Worm (Caenorhabditis elegans) whole organism, early embryonic: ENCODE measurements around the gene T01G6.1.

Source experiments
- B0310.2 ChIP-seq: sonication (generic microtip); optimal IDR thresholded peaks from 2 replicates; lab custom pipeline; 2016; ENCODE audit warnings: mild to moderate bottlenecking, missing genetic modification characterization, missing compliant biosample characterization
- F13C5.2 ChIP-seq: sonication (generic microtip); optimal IDR thresholded peaks from 2 replicates; lab custom pipeline; 2017; ENCODE audit warnings: mild to moderate bottlenecking, missing genetic modification characterization, inconsistent platforms, missing compliant biosample characterization
- ama-1 ChIP-seq: fragments of 150-350 bp; optimal IDR thresholded peaks from 2 replicates; lab custom pipeline; 2014
- ets-7 ChIP-seq: sonication (generic microtip); optimal IDR thresholded peaks from 2 replicates; lab custom pipeline; 2016; ENCODE audit warnings: missing genotype, missing genetic modification characterization, missing compliant biosample characterization
- flt-1 ChIP-seq: fragments of 200-800 bp; sonication (Bioruptor generic); IDR thresholded peaks from 2 replicates; pipeline ENCODE4 v1.3.6; 2022; ENCODE audit warnings: missing genetic modification characterization, missing compliant biosample characterization
- hmbx-1 ChIP-seq: sonication (generic microtip); optimal IDR thresholded peaks from 2 replicates; lab custom pipeline; 2016; ENCODE audit warnings: mild to moderate bottlenecking, missing genetic modification characterization, missing compliant biosample characterization
- hmg-4 ChIP-seq: fragments of 200-800 bp; sonication (Bioruptor generic); optimal IDR thresholded peaks from 2 replicates; lab custom pipeline; 2018; ENCODE audit warnings: mild to moderate bottlenecking, missing genetic modification characterization, missing compliant biosample characterization
- hnd-1 ChIP-seq: sonication (generic microtip); optimal IDR thresholded peaks from 2 replicates; lab custom pipeline; 2016; ENCODE audit warnings: missing genetic modification characterization, missing compliant biosample characterization
- scrt-1 ChIP-seq: fragments of 200-800 bp; sonication (Bioruptor generic); IDR thresholded peaks from 2 replicates; pipeline ENCODE4 v1.3.6; 2022; ENCODE audit warnings: missing genetic modification characterization, missing compliant biosample characterization
- sea-1 ChIP-seq: fragments of 200-800 bp; sonication (Bioruptor generic); conservative IDR thresholded peaks from 2 replicates; pipeline ENCODE4 v1.3.6; 2022; ENCODE audit warnings: missing genetic modification characterization, missing compliant biosample characterization
- tbx-37 ChIP-seq: fragments of 200-800 bp; sonication (Bioruptor generic); conservative IDR thresholded peaks from 2 replicates; pipeline ENCODE4 v1.3.6; 2022; ENCODE audit warnings: missing genetic modification reagents, missing genetic modification characterization, missing compliant biosample characterization

ce11 chrV:505191-505590 lies 7.7 kb downstream of the T01G6.1 start, which contains the start of gene srlf-19:
- TF ChIP-seq F13C5.2 (tag; lab: Kevin White, UChicago), result no peak
- no peak for TF ChIP-seq ama-1 (lab: Kevin White, UChicago)
- no peak for TF ChIP-seq hmbx-1
- no peak for TF ChIP-seq hmg-4 (GFP tag; lab: Kevin White, UChicago)
- TF ChIP-seq scrt-1, result no peak
- TF ChIP-seq tbx-37, result no peak
- no peak for TF ChIP-seq hnd-1 (tag; lab: Kevin White, UChicago)
- no peak for TF ChIP-seq B0310.2 (tag; lab: Kevin White, UChicago)
- TF ChIP-seq flt-1 (GFP tag; lab: Robert Waterston, UW), result no peak
- no peak for TF ChIP-seq sea-1 (GFP tag; lab: Robert Waterston, UW)
- no peak for TF ChIP-seq ets-7 (tag; lab: Kevin White, UChicago)
